Fruit fly (Drosophila melanogaster) whole organism, embryonic: ENCODE measurements around the gene timeout.

Source experiments
- Abd-B ChIP-seq: fragments of 200-800 bp; sonication (Bioruptor generic); optimal IDR thresholded peaks from 2 replicates; lab custom pipeline; 2018; ENCODE audit warnings: missing biosample characterization, mild to moderate bottlenecking, missing genetic modification characterization, moderate library complexity
- Adf1 ChIP-seq: fragments of 200-800 bp; sonication (Bioruptor generic); IDR thresholded peaks from 2 replicates; pipeline ENCODE4 v1.3.6; 2022; ENCODE audit warnings: missing biosample characterization, missing genetic modification characterization
- Atf6 ChIP-seq: fragments of 200-800 bp; sonication (Bioruptor generic); IDR thresholded peaks from 2 replicates; pipeline ENCODE4 v1.3.6; 2022; ENCODE audit warnings: missing biosample characterization, missing genetic modification characterization
- Bdp1 ChIP-seq: fragments of 200-800 bp; sonication (Bioruptor generic); optimal IDR thresholded peaks from 3 replicates; lab custom pipeline; 2016; ENCODE audit warnings: missing biosample characterization, missing genetic modification characterization
- Bgb ChIP-seq: fragments of 200-800 bp; sonication (Bioruptor generic); IDR thresholded peaks from 2 replicates; pipeline ENCODE4 v1.3.6; 2022; ENCODE audit warnings: missing biosample characterization, missing genetic modification characterization; ENCODE audit not compliant: partially characterized antibody
- CG10959 ChIP-seq: fragments of 200-800 bp; sonication (Bioruptor generic); IDR thresholded peaks from 2 replicates; pipeline ENCODE4 v1.3.6; 2022; ENCODE audit warnings: missing biosample characterization, missing genetic modification characterization
- CG11093 ChIP-seq: fragments of 200-800 bp; sonication (Bioruptor generic); IDR thresholded peaks from 3 replicates; pipeline ENCODE4 v1.3.6; 2022; ENCODE audit warnings: missing biosample characterization, missing genetic modification characterization
- CG12219 ChIP-seq: fragments of 200-800 bp; sonication (Bioruptor generic); optimal IDR thresholded peaks from 3 replicates; lab custom pipeline; 2018; ENCODE audit warnings: missing biosample characterization, mild to moderate bottlenecking, missing genetic modification characterization
- CG13296 ChIP-seq: fragments of 200-800 bp; sonication (Bioruptor generic); optimal IDR thresholded peaks from 3 replicates; lab custom pipeline; 2018; ENCODE audit warnings: missing biosample characterization, mild to moderate bottlenecking, missing genetic modification characterization
- CG13894 ChIP-seq: fragments of 200-800 bp; sonication (Bioruptor generic); optimal IDR thresholded peaks from 3 replicates; lab custom pipeline; 2018; ENCODE audit warnings: missing biosample characterization, mild to moderate bottlenecking, missing genetic modification characterization, moderate library complexity
- CG1832 ChIP-seq: fragments of 200-800 bp; sonication (Bioruptor generic); optimal IDR thresholded peaks from 2 replicates; lab custom pipeline; 2017; ENCODE audit warnings: missing biosample characterization, mild to moderate bottlenecking, missing genetic modification characterization, inconsistent platforms
- CG2199 ChIP-seq: fragments of 200-800 bp; sonication (Bioruptor generic); IDR thresholded peaks from 3 replicates; pipeline ENCODE4 v1.3.6; 2022; ENCODE audit warnings: missing biosample characterization, missing genetic modification characterization
- CG2712 ChIP-seq: fragments of 200-800 bp; optimal IDR thresholded peaks from 3 replicates; lab custom pipeline; 2019; ENCODE audit warnings: missing biosample characterization, mild to moderate bottlenecking, missing genetic modification characterization, moderate library complexity
- CG3065 ChIP-seq: fragments of 200-800 bp; sonication (Bioruptor generic); optimal IDR thresholded peaks from 2 replicates; lab custom pipeline; 2016; ENCODE audit warnings: missing biosample characterization, missing genetic modification characterization
- CG3281 ChIP-seq: fragments of 200-800 bp; sonication (Bioruptor generic); optimal IDR thresholded peaks from 3 replicates; lab custom pipeline; 2017; ENCODE audit warnings: missing biosample characterization, mild to moderate bottlenecking, missing genetic modification characterization
- CG7963 ChIP-seq: fragments of 200-800 bp; sonication (Bioruptor generic); IDR thresholded peaks from 3 replicates; pipeline ENCODE4 v1.3.6; 2022; ENCODE audit warnings: missing biosample characterization, missing genetic modification characterization; ENCODE audit not compliant: partially characterized antibody
- CG8388 ChIP-seq: fragments of 200-800 bp; sonication (Bioruptor generic); optimal IDR thresholded peaks from 2 replicates; lab custom pipeline; 2019; ENCODE audit warnings: missing biosample characterization, mild to moderate bottlenecking, missing genetic modification characterization, moderate library complexity
- CG9727 ChIP-seq: fragments of 200-800 bp; sonication (Bioruptor generic); optimal IDR thresholded peaks from 3 replicates; lab custom pipeline; 2017; ENCODE audit warnings: missing biosample characterization, mild to moderate bottlenecking, missing genetic modification characterization
- CG9797 ChIP-seq: fragments of 200-800 bp; sonication (Bioruptor generic); optimal IDR thresholded peaks from 3 replicates; lab custom pipeline; 2018; ENCODE audit warnings: missing biosample characterization, mild to moderate bottlenecking, missing genetic modification characterization
- CG9817 ChIP-seq: fragments of 200-800 bp; sonication (Bioruptor generic); optimal IDR thresholded peaks from 2 replicates; lab custom pipeline; 2018; ENCODE audit warnings: missing biosample characterization, mild to moderate bottlenecking, missing genetic modification characterization, moderate library complexity
- CrebB ChIP-seq: fragments of 200-800 bp; sonication (Bioruptor generic); optimal IDR thresholded peaks from 3 replicates; lab custom pipeline; 2018; ENCODE audit warnings: missing biosample characterization, mild to moderate bottlenecking, missing genetic modification characterization
- Fer1 ChIP-seq: fragments of 200-800 bp; sonication (Bioruptor generic); optimal IDR thresholded peaks from 2 replicates; lab custom pipeline; 2017; ENCODE audit warnings: missing biosample characterization, mild to moderate bottlenecking, missing genetic modification characterization
- Fer2 ChIP-seq: fragments of 200-800 bp; sonication (Bioruptor generic); optimal IDR thresholded peaks from 2 replicates; lab custom pipeline; 2018; ENCODE audit warnings: missing biosample characterization, mild to moderate bottlenecking, missing genetic modification characterization, moderate library complexity
- Kr ChIP-seq: fragments of 200-800 bp; sonication (Bioruptor generic); optimal IDR thresholded peaks from 2 replicates; lab custom pipeline; 2017; ENCODE audit warnings: missing biosample characterization, mild to moderate bottlenecking, missing genetic modification characterization
- Med ChIP-seq: fragments of 200-800 bp; sonication (Bioruptor generic); peaks from one replicate; lab custom pipeline; 2016; ENCODE audit warnings: missing biosample characterization, missing genetic modification characterization, mild to moderate bottlenecking, inconsistent platforms, moderate library complexity
- Myb ChIP-seq: fragments of 200-800 bp; sonication (Bioruptor generic); optimal IDR thresholded peaks from 2 replicates; lab custom pipeline; 2016; ENCODE audit warnings: missing biosample characterization, missing genetic modification characterization
- NC2β ChIP-seq: fragments of 200-800 bp; sonication (Bioruptor generic); optimal IDR thresholded peaks from 2 replicates; lab custom pipeline; 2016; ENCODE audit warnings: missing biosample characterization, missing genetic modification characterization
- NFAT ChIP-seq: fragments of 200-800 bp; sonication (Bioruptor generic); IDR thresholded peaks from 2 replicates; pipeline ENCODE4 v1.3.6; 2022; ENCODE audit warnings: missing biosample characterization, missing genetic modification characterization
- Oaz ChIP-seq: fragments of 200-800 bp; sonication (Bioruptor generic); IDR thresholded peaks from 2 replicates; pipeline ENCODE4 v1.3.6; 2022; ENCODE audit warnings: missing biosample characterization, missing genetic modification characterization
- Opbp ChIP-seq: fragments of 200-800 bp; sonication (Bioruptor generic); IDR thresholded peaks from 3 replicates; pipeline ENCODE4 v1.3.6; 2022; ENCODE audit warnings: missing biosample characterization, missing genetic modification characterization; ENCODE audit not compliant: partially characterized antibody
- Ptx1 ChIP-seq: fragments of 200-800 bp; sonication (Bioruptor generic); IDR thresholded peaks from 2 replicates; pipeline ENCODE4 v1.3.6; 2022; ENCODE audit warnings: missing biosample characterization, missing genetic modification characterization
- Ravus ChIP-seq: fragments of 200-800 bp; sonication (Bioruptor generic); IDR thresholded peaks from 2 replicates; pipeline ENCODE4 v1.3.6; 2022; ENCODE audit warnings: missing biosample characterization, missing genetic modification characterization
- Vsx1 ChIP-seq: fragments of 200-800 bp; sonication (Bioruptor generic); optimal IDR thresholded peaks from 2 replicates; lab custom pipeline; 2017; ENCODE audit warnings: missing biosample characterization, mild to moderate bottlenecking, missing genetic modification characterization, missing genetic modification reagents
- az2 ChIP-seq: fragments of 200-800 bp; sonication (Bioruptor generic); optimal IDR thresholded peaks from 3 replicates; lab custom pipeline; 2016; ENCODE audit warnings: missing biosample characterization, missing genetic modification characterization
- cato ChIP-seq: fragments of 200-800 bp; sonication (Bioruptor generic); optimal IDR thresholded peaks from 2 replicates; lab custom pipeline; 2016; ENCODE audit warnings: missing biosample characterization, missing genetic modification characterization, borderline replicate concordance
- chm ChIP-seq: fragments of 200-800 bp; sonication (Bioruptor generic); IDR thresholded peaks from 2 replicates; pipeline ENCODE4 v1.3.6; 2022; ENCODE audit warnings: missing biosample characterization, missing genetic modification characterization
- corto ChIP-seq: fragments of 200-800 bp; sonication (Bioruptor generic); optimal IDR thresholded peaks from 2 replicates; lab custom pipeline; 2016; ENCODE audit warnings: missing biosample characterization, mild to moderate bottlenecking, missing genetic modification characterization, moderate library complexity
- da ChIP-seq: fragments of 200-800 bp; sonication (Bioruptor generic); optimal IDR thresholded peaks from 2 replicates; lab custom pipeline; 2016; ENCODE audit warnings: missing biosample characterization, missing genetic modification characterization
- ewg ChIP-seq: fragments of 200-800 bp; sonication (Bioruptor generic); optimal IDR thresholded peaks from 3 replicates; lab custom pipeline; 2017; ENCODE audit warnings: mild to moderate bottlenecking, missing biosample characterization, missing genetic modification reagents, missing genetic modification characterization
- gcm2 ChIP-seq: fragments of 200-800 bp; sonication (Bioruptor generic); optimal IDR thresholded peaks from 2 replicates; lab custom pipeline; 2016; ENCODE audit warnings: missing biosample characterization, missing genetic modification characterization
- jigr1 ChIP-seq: fragments of 200-800 bp; sonication (Bioruptor generic); IDR thresholded peaks from 3 replicates; pipeline ENCODE4 v1.3.6; 2022; ENCODE audit warnings: missing biosample characterization, missing genetic modification characterization
- mam ChIP-seq: fragments of 200-800 bp; sonication (Bioruptor generic); optimal IDR thresholded peaks from 3 replicates; lab custom pipeline; 2016; ENCODE audit warnings: missing biosample characterization, missing genetic modification characterization
- mirr ChIP-seq: fragments of 200-800 bp; sonication (Bioruptor generic); optimal IDR thresholded peaks from 3 replicates; lab custom pipeline; 2018; ENCODE audit warnings: missing biosample characterization, mild to moderate bottlenecking, missing genetic modification characterization
- ranshi ChIP-seq: fragments of 200-800 bp; sonication (Bioruptor generic); IDR thresholded peaks from 2 replicates; pipeline ENCODE4 v1.3.6; 2022; ENCODE audit warnings: missing biosample characterization, missing genetic modification characterization
- slbo ChIP-seq: fragments of 200-800 bp; sonication (Bioruptor generic); IDR thresholded peaks from 2 replicates; pipeline ENCODE4 v1.3.6; 2022; ENCODE audit warnings: missing biosample characterization, missing genetic modification characterization
- sug ChIP-seq: fragments of 200-800 bp; optimal IDR thresholded peaks from 2 replicates; lab custom pipeline; 2019; ENCODE audit warnings: missing biosample characterization, mild to moderate bottlenecking, missing genetic modification characterization, moderate library complexity
- tap ChIP-seq: fragments of 200-800 bp; optimal IDR thresholded peaks from 3 replicates; lab custom pipeline; 2019; ENCODE audit warnings: missing biosample characterization, mild to moderate bottlenecking, missing genetic modification characterization, moderate library complexity
- toy ChIP-seq: fragments of 200-800 bp; sonication (Bioruptor generic); IDR thresholded peaks from 2 replicates; pipeline ENCODE4 v1.3.6; 2022; ENCODE audit warnings: missing biosample characterization, missing genetic modification characterization
- wdn ChIP-seq: fragments of 200-800 bp; sonication (Bioruptor generic); IDR thresholded peaks from 2 replicates; pipeline ENCODE4 v1.3.6; 2022; ENCODE audit warnings: missing biosample characterization, missing genetic modification characterization
- zf30C ChIP-seq: fragments of 200-800 bp; sonication (Bioruptor generic); optimal IDR thresholded peaks from 3 replicates; lab custom pipeline; 2018; ENCODE audit warnings: missing biosample characterization, mild to moderate bottlenecking, missing genetic modification characterization

timeout gene

DNA sequence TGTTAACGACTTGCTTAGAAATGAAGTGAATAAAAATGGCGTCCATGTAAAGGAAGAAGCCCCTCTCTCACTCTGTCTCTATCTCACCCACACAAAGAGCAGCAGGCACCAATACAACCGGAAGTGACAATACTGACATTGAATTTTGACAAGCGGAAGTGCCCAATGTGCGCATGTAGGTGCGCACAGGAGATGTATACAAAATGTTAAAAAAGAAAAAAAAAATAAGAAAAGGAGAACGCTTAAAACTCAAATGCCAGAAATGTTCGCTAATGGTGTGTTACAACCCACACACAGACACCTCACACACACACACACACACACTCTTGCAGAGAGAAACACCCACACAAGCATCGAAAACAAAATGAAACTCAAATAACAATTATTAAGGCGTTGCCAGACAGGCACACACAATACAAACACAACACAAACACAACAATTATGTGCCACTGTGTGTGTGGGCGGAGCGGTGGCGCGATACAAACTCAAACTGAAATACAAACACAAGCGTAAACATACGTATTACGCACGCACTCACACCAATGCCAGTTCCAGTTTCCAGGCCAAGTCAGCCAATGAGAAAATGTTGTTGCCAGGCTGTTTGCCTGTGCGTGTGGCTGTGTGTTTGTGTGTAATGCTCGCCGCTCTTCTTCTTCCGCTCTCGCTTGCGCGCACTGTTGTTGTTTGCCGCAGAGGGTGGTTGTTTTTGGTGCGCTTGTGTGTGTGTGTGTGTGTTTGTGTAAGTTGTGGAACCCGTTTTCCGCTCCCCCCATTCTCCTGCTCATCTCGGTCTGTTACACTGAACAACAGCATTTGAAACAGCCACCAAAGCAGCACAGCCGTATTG lies 24.5 kb upstream of the timeout start (continued):
- TF ChIP-seq wdn (GFP tag; lab: Robert Waterston, UW) (no peak), Ptx1 (GFP tag; lab: Robert Waterston, UW) (no peak), Atf6 (GFP tag; lab: Robert Waterston, UW) (no peak), mirr (GFP tag; lab: Kevin White, UChicago) (peak; percentile 62), CG13296 (no peak), tap (no peak), Myb (GFP tag; lab: Kevin White, UChicago) (no peak), Ravus (GFP tag; lab: Robert Waterston, UW) (no peak), chm (GFP tag; lab: Robert Waterston, UW) (no peak), cato (no peak), sug (no peak), NC2β (GFP tag; lab: Kevin White, UChicago) (no peak), NFAT (GFP tag; lab: Robert Waterston, UW) (no peak), gcm2 (GFP tag; lab: Kevin White, UChicago) (peak; percentile 8), CG12219 (GFP tag; lab: Kevin White, UChicago) (no peak), toy (GFP tag; lab: Robert Waterston, UW) (no peak), zf30C (GFP tag; lab: Kevin White, UChicago) (peak; percentile 66), Bdp1 (GFP tag; lab: Kevin White, UChicago) (no peak), Kr (GFP tag; lab: Kevin White, UChicago) (no peak), Opbp (GFP tag; lab: Robert Waterston, UW) (peak; percentile 44; the same call in 1 of the 3 replicates), Bgb (GFP tag; lab: Robert Waterston, UW) (peak; percentile 64; the same call in 1 of the 2 replicates), Vsx1 (GFP tag; lab: Kevin White, UChicago) (no peak), slbo (GFP tag; lab: Robert Waterston, UW) (no peak), CG7963 (GFP tag; lab: Robert Waterston, UW) (no peak), CG2199 (GFP tag; lab: Robert Waterston, UW) (no peak; the same call in 2 of the 3 replicates), Oaz (GFP tag; lab: Robert Waterston, UW) (no peak), CG11093 (GFP tag; lab: Robert Waterston, UW) (no peak), CG10959 (GFP tag; lab: Robert Waterston, UW) (peak; percentile 31; the same call in 1 of the 2 replicates), CrebB (tag; lab: Kevin White, UChicago) (peak; percentile 39), Abd-B (no peak), Fer1 (GFP tag; lab: Kevin White, UChicago) (no peak), CG9817 (tag; lab: Kevin White, UChicago) (no peak), CG9727 (GFP tag; lab: Kevin White, UChicago) (peak; percentile 48), ranshi (GFP tag; lab: Robert Waterston, UW) (no peak), Fer2 (no peak), CG3281 (no peak), da (GFP tag; lab: Kevin White, UChicago) (no peak), jigr1 (GFP tag; lab: Robert Waterston, UW) (no peak), CG8388 (GFP tag; lab: Kevin White, UChicago) (no peak), az2 (GFP tag; lab: Kevin White, UChicago) (no peak), Med (GFP tag; lab: Kevin White, UChicago) (peak; percentile 83), CG13894 (tag; lab: Kevin White, UChicago) (no peak), CG3065 (GFP tag; lab: Kevin White, UChicago) (no peak), corto (no peak), CG1832 (GFP tag; lab: Kevin White, UChicago) (peak; percentile 91), CG9797 (GFP tag; lab: Kevin White, UChicago) (no peak), Adf1 (GFP tag; lab: Robert Waterston, UW) (peak; percentile 60), mam (GFP tag; lab: Kevin White, UChicago) (no peak), CG2712 (tag; lab: Kevin White, UChicago) (peak; percentile 29), ewg (GFP tag; lab: Kevin White, UChicago) (peak; percentile 71)
